Worm (Caenorhabditis elegans) whole organism, early embryonic: ENCODE results near the gene sri-48.

Source experiments
- B0310.2 ChIP-seq: sonication (generic microtip); optimal IDR thresholded peaks from 2 replicates; lab custom pipeline; 2016; ENCODE audit warnings: mild to moderate bottlenecking, missing genetic modification characterization, missing compliant biosample characterization
- F13C5.2 ChIP-seq: sonication (generic microtip); optimal IDR thresholded peaks from 2 replicates; lab custom pipeline; 2017; ENCODE audit warnings: mild to moderate bottlenecking, missing genetic modification characterization, inconsistent platforms, missing compliant biosample characterization
- aly-1 ChIP-seq: sonication (generic microtip); optimal IDR thresholded peaks from 2 replicates; lab custom pipeline; 2016; ENCODE audit warnings: missing genetic modification characterization, missing compliant biosample characterization
- ama-1 ChIP-seq: fragments of 150-350 bp; optimal IDR thresholded peaks from 2 replicates; lab custom pipeline; 2014
- ceh-13 ChIP-seq: fragments of 200-800 bp; sonication (Bioruptor generic); optimal IDR thresholded peaks from 2 replicates; lab custom pipeline; 2018; ENCODE audit warnings: mild to moderate bottlenecking, missing genetic modification characterization, missing compliant biosample characterization
- ceh-36 ChIP-seq: sonication (generic microtip); optimal IDR thresholded peaks from 2 replicates; lab custom pipeline; 2016; ENCODE audit warnings: missing genetic modification characterization, inconsistent platforms, missing compliant biosample characterization
- ets-7 ChIP-seq: sonication (generic microtip); optimal IDR thresholded peaks from 2 replicates; lab custom pipeline; 2016; ENCODE audit warnings: missing genotype, missing genetic modification characterization, missing compliant biosample characterization
- flt-1 ChIP-seq: fragments of 200-800 bp; sonication (Bioruptor generic); IDR thresholded peaks from 2 replicates; pipeline ENCODE4 v1.3.6; 2022; ENCODE audit warnings: missing genetic modification characterization, missing compliant biosample characterization
- hmbx-1 ChIP-seq: sonication (generic microtip); optimal IDR thresholded peaks from 2 replicates; lab custom pipeline; 2016; ENCODE audit warnings: mild to moderate bottlenecking, missing genetic modification characterization, missing compliant biosample characterization
- hmg-4 ChIP-seq: fragments of 200-800 bp; sonication (Bioruptor generic); optimal IDR thresholded peaks from 2 replicates; lab custom pipeline; 2018; ENCODE audit warnings: mild to moderate bottlenecking, missing genetic modification characterization, missing compliant biosample characterization
- hnd-1 ChIP-seq: sonication (generic microtip); optimal IDR thresholded peaks from 2 replicates; lab custom pipeline; 2016; ENCODE audit warnings: missing genetic modification characterization, missing compliant biosample characterization
- pes-1 ChIP-seq: fragments of 200-800 bp; sonication (Bioruptor generic); IDR thresholded peaks from 2 replicates; pipeline ENCODE4 v1.3.6; 2022; ENCODE audit warnings: missing genetic modification reagents, missing genetic modification characterization, missing compliant biosample characterization
- scrt-1 ChIP-seq: fragments of 200-800 bp; sonication (Bioruptor generic); IDR thresholded peaks from 2 replicates; pipeline ENCODE4 v1.3.6; 2022; ENCODE audit warnings: missing genetic modification characterization, missing compliant biosample characterization
- sea-1 ChIP-seq: fragments of 200-800 bp; sonication (Bioruptor generic); conservative IDR thresholded peaks from 2 replicates; pipeline ENCODE4 v1.3.6; 2022; ENCODE audit warnings: missing genetic modification characterization, missing compliant biosample characterization
- tbx-11 ChIP-seq: fragments of 200-800 bp; sonication (Bioruptor generic); IDR thresholded peaks from 2 replicates; pipeline ENCODE4 v1.3.6; 2022; ENCODE audit warnings: missing genetic modification characterization, missing compliant biosample characterization
- tbx-37 ChIP-seq: fragments of 200-800 bp; sonication (Bioruptor generic); conservative IDR thresholded peaks from 2 replicates; pipeline ENCODE4 v1.3.6; 2022; ENCODE audit warnings: missing genetic modification reagents, missing genetic modification characterization, missing compliant biosample characterization
- tra-4 ChIP-seq: sonication (generic microtip); optimal IDR thresholded peaks from 2 replicates; lab custom pipeline; 2017; ENCODE audit warnings: missing genetic modification characterization, missing compliant biosample characterization

sri-48 gene

ce11 chrII:3158985-3159384 is 42.2 kb downstream of the sri-48 start, which contains the start of gene sri-34:
Gene sri-34, minus strand, starts transcription at chrII:3159085.
- no peak for TF ChIP-seq pes-1
- no peak for TF ChIP-seq hmg-4
- TF ChIP-seq hnd-1 (tag; lab: Kevin White, UChicago): no peak
- TF ChIP-seq ets-7 (tag; lab: Kevin White, UChicago): no peak

ce11 chrII:3156749-3157148 is 44.4 kb downstream of the sri-48 start, which contains the start of gene sri-33:
Gene sri-33, minus strand, starts transcription at chrII:3156849.
- TF ChIP-seq sea-1 (GFP tag; lab: Robert Waterston, UW) (no peak), hmg-4 (no peak), ceh-13 (GFP tag; lab: Kevin White, UChicago) (no peak)

ce11 chrII:3154383-3154782 is 46.8 kb downstream of the sri-48 start, which contains the start of gene sri-32:
Gene sri-32, minus strand, starts transcription at chrII:3154483.
- TF ChIP-seq hnd-1 (tag; lab: Kevin White, UChicago) (no peak), scrt-1 (GFP tag; lab: Robert Waterston, UW) (no peak), tbx-37 (GFP tag; lab: Robert Waterston, UW) (no peak), aly-1 (tag; lab: Kevin White, UChicago) (no peak), hmbx-1 (tag; lab: Kevin White, UChicago) (no peak), pes-1 (no peak), flt-1 (GFP tag; lab: Robert Waterston, UW) (no peak), F13C5.2 (tag; lab: Kevin White, UChicago) (no peak), ets-7 (tag; lab: Kevin White, UChicago) (no peak), ceh-36 (tag; lab: Kevin White, UChicago) (no peak), B0310.2 (tag; lab: Kevin White, UChicago) (no peak), tra-4 (no peak), ama-1 (lab: Kevin White, UChicago) (no peak), ceh-13 (GFP tag; lab: Kevin White, UChicago) (no peak), tbx-11 (GFP tag; lab: Robert Waterston, UW) (no peak), sea-1 (GFP tag; lab: Robert Waterston, UW) (no peak)

- TF ChIP-seq tbx-37 (GFP tag; lab: Robert Waterston, UW) (no peak), hmbx-1 (tag; lab: Kevin White, UChicago) (no peak), F13C5.2 (tag; lab: Kevin White, UChicago) (no peak), ets-7 (tag; lab: Kevin White, UChicago) (no peak), ceh-13 (GFP tag; lab: Kevin White, UChicago) (no peak), tbx-11 (GFP tag; lab: Robert Waterston, UW) (no peak), B0310.2 (tag; lab: Kevin White, UChicago) (no peak)
Observed at ce11 chrII:3151615-3152014, 49.5 kb downstream of the sri-48 start, which contains the start of the genes T10D4.14 and T10D4.19. Gene T10D4.14, minus strand, starts transcription at chrII:3151715. Gene T10D4.19, plus strand, starts transcription at chrII:3151918.
